Worm (Caenorhabditis elegans) whole organism, L1 larva: ENCODE measurements around the gene F59E12.8.
A peak's percentile ranks its signal among the peaks of the same experiment; 100 is the strongest.

Experiments
- C16A3.4 ChIP-seq: fragments of 150-350 bp; optimal IDR thresholded peaks from 2 replicates; lab custom pipeline; 2014; ENCODE audit warnings: missing biosample characterization, missing genetic modification characterization
- C34B4.2 ChIP-seq: sonication (generic microtip); optimal IDR thresholded peaks from 2 replicates; lab custom pipeline; 2017; ENCODE audit warnings: mild to moderate bottlenecking, missing genetic modification characterization, missing compliant biosample characterization
- F16B12.6 ChIP-seq: fragments of 150-350 bp; optimal IDR thresholded peaks from 2 replicates; lab custom pipeline; 2014; ENCODE audit warnings: missing biosample characterization, missing genetic modification characterization
- Y116A8C.19 ChIP-seq: sonication (generic microtip); optimal IDR thresholded peaks from 2 replicates; lab custom pipeline; 2016; ENCODE audit warnings: missing compliant biosample characterization, missing genetic modification characterization, borderline replicate concordance
- alr-1 ChIP-seq: fragments of 200-800 bp; sonication (Bioruptor generic); optimal IDR thresholded peaks from 2 replicates; lab custom pipeline; 2018; ENCODE audit warnings: borderline replicate concordance, mild to moderate bottlenecking, missing genetic modification characterization, missing compliant biosample characterization
- blmp-1 ChIP-seq: fragments of 150-350 bp; optimal IDR thresholded peaks from 2 replicates; lab custom pipeline; 2014; ENCODE audit warnings: missing biosample characterization, missing genetic modification characterization
- ceh-82 ChIP-seq, 3 experiments: fragments of 150-350 bp in 1 of 3; sonication (generic microtip) in 2 of 3; optimal IDR thresholded peaks; 2 replicates each; lab custom pipeline; 2014 to 2017; ENCODE audit warnings: missing biosample characterization in 3 of 3, missing genetic modification characterization in 3 of 3
- ceh-88 ChIP-seq: fragments of 200-800 bp; sonication (Bioruptor generic); IDR thresholded peaks from 2 replicates; pipeline ENCODE4 v1.3.6; 2022; ENCODE audit warnings: missing genetic modification characterization, missing compliant biosample characterization
- ces-1 ChIP-seq: fragments of 150-350 bp; optimal IDR thresholded peaks from 2 replicates; lab custom pipeline; 2014; ENCODE audit warnings: missing biosample characterization, missing genetic modification reagents, missing genetic modification characterization
- dpl-1 ChIP-seq, 3 experiments: fragments of 150-350 bp in 2 of 3; sonication (generic microtip) in 1 of 3; optimal IDR thresholded peaks; 2 replicates each; lab custom pipeline; 2014 to 2017; ENCODE audit warnings: missing biosample characterization in 3 of 3, missing genetic modification characterization in 3 of 3, missing genetic modification reagents in 3 of 3
- dsc-1 ChIP-seq: sonication (generic microtip); optimal IDR thresholded peaks from 2 replicates; lab custom pipeline; 2016; ENCODE audit warnings: mild to moderate bottlenecking, missing genetic modification characterization, missing compliant biosample characterization
- efl-1 ChIP-seq, 4 experiments: fragments of 150-350 bp; optimal IDR thresholded peaks in 3 of 4; peaks in 1 of 4; 1 replicate in 1 of 4; 2 replicates in 3 of 4; lab custom pipeline; 2014; ENCODE audit warnings: missing biosample characterization in 2 of 4, missing genetic modification characterization in 2 of 4, missing genetic modification reagents in 2 of 4
- efl-3 ChIP-seq: fragments of 200-800 bp; sonication (Bioruptor generic); optimal IDR thresholded peaks from 2 replicates; lab custom pipeline; 2018; ENCODE audit warnings: mild to moderate bottlenecking, missing genetic modification characterization, missing compliant biosample characterization
- egl-27 ChIP-seq, 2 experiments: fragments of 150-350 bp in 1 of 2; sonication (generic microtip); optimal IDR thresholded peaks; 3 replicates each; lab custom pipeline; 2017 to 2018; ENCODE audit warnings: missing biosample characterization in 2 of 2, missing genetic modification characterization in 2 of 2, missing genetic modification reagents in 2 of 2
- elt-2 ChIP-seq: sonication (generic microtip); optimal IDR thresholded peaks from 2 replicates; lab custom pipeline; 2016; ENCODE audit warnings: missing genetic modification characterization, mild to moderate bottlenecking, inconsistent platforms, missing compliant biosample characterization, missing genetic modification reagents
- fkh-10 ChIP-seq: sonication (generic microtip); optimal IDR thresholded peaks from 2 replicates; lab custom pipeline; 2017; ENCODE audit warnings: missing biosample characterization, missing genetic modification reagents, missing genetic modification characterization
- fkh-8 ChIP-seq: sonication (generic microtip); optimal IDR thresholded peaks from 2 replicates; lab custom pipeline; 2016; ENCODE audit warnings: mild to moderate bottlenecking, missing genetic modification characterization, missing compliant biosample characterization
- grh-1 ChIP-seq: fragments of 200-800 bp; sonication (Bioruptor generic); IDR thresholded peaks from 2 replicates; pipeline ENCODE4 v1.3.6; 2022; ENCODE audit warnings: missing genetic modification reagents, missing genetic modification characterization, missing compliant biosample characterization
- hlh-17 ChIP-seq: fragments of 200-800 bp; sonication (Bioruptor generic); optimal IDR thresholded peaks from 2 replicates; lab custom pipeline; 2018; ENCODE audit warnings: missing genetic modification characterization, mild to moderate bottlenecking, missing compliant biosample characterization, moderate library complexity, borderline replicate concordance
- hpl-2 ChIP-seq: fragments of 150-350 bp; optimal IDR thresholded peaks from 2 replicates; lab custom pipeline; 2014; ENCODE audit warnings: missing biosample characterization, missing genetic modification reagents, missing genetic modification characterization
- irx-1 ChIP-seq: sonication (generic microtip); optimal IDR thresholded peaks from 2 replicates; lab custom pipeline; 2016; ENCODE audit warnings: missing genetic modification characterization, missing compliant biosample characterization
- jun-1 ChIP-seq: fragments of 150-350 bp; optimal IDR thresholded peaks from 2 replicates; lab custom pipeline; 2014; ENCODE audit warnings: missing biosample characterization, missing genetic modification reagents, missing genetic modification characterization
- lin-13 ChIP-seq: fragments of 150-350 bp; optimal IDR thresholded peaks from 2 replicates; lab custom pipeline; 2014; ENCODE audit warnings: missing biosample characterization, missing genetic modification reagents, missing genetic modification characterization
- lin-35 ChIP-seq, 2 experiments: fragments of 150-350 bp; optimal IDR thresholded peaks; 2 replicates each; lab custom pipeline; 2014; ENCODE audit warnings: missing biosample characterization in 2 of 2, missing genetic modification characterization in 2 of 2, missing genetic modification reagents in 2 of 2
- lin-39 ChIP-seq: fragments of 150-350 bp; optimal IDR thresholded peaks from 2 replicates; lab custom pipeline; 2014; ENCODE audit warnings: missing biosample characterization, missing genetic modification reagents, missing genetic modification characterization
- lsy-2 ChIP-seq, 2 experiments: fragments of 150-350 bp; optimal IDR thresholded peaks; 2 replicates each; lab custom pipeline; 2014; ENCODE audit warnings: missing biosample characterization in 2 of 2, missing genetic modification characterization in 2 of 2
- mab-9 ChIP-seq: fragments of 200-800 bp; sonication (Bioruptor generic); IDR thresholded peaks from 2 replicates; pipeline ENCODE4 v1.3.6; 2022; ENCODE audit warnings: missing genetic modification reagents, missing genetic modification characterization, missing compliant biosample characterization
- mef-2 ChIP-seq: fragments of 150-350 bp; optimal IDR thresholded peaks from 2 replicates; lab custom pipeline; 2014; ENCODE audit warnings: missing biosample characterization, missing genetic modification characterization
- nhr-11 ChIP-seq: fragments of 150-350 bp; optimal IDR thresholded peaks from 2 replicates; lab custom pipeline; 2014; ENCODE audit warnings: missing biosample characterization, missing genetic modification characterization
- nhr-20 ChIP-seq: sonication (generic microtip); optimal IDR thresholded peaks from 2 replicates; lab custom pipeline; 2016; ENCODE audit warnings: mild to moderate bottlenecking, missing genetic modification characterization, missing compliant biosample characterization
- nhr-71 ChIP-seq: sonication (generic microtip); optimal IDR thresholded peaks from 2 replicates; lab custom pipeline; 2016; ENCODE audit warnings: mild to moderate bottlenecking, missing genetic modification characterization, moderate library complexity, missing compliant biosample characterization
- nhr-77 ChIP-seq: fragments of 150-350 bp; optimal IDR thresholded peaks from 2 replicates; lab custom pipeline; 2014; ENCODE audit warnings: missing biosample characterization, missing genetic modification characterization
- nhr-85 ChIP-seq: sonication (generic microtip); peaks from one replicate; lab custom pipeline; 2016; ENCODE audit warnings: missing genetic modification characterization, inconsistent platforms, missing compliant biosample characterization
- nhr-90 ChIP-seq: sonication (generic microtip); optimal IDR thresholded peaks from 2 replicates; lab custom pipeline; 2016; ENCODE audit warnings: mild to moderate bottlenecking, missing genetic modification characterization, missing compliant biosample characterization; ENCODE audit not compliant: poor library complexity
- pag-3 ChIP-seq: sonication (generic microtip); optimal IDR thresholded peaks from 2 replicates; lab custom pipeline; 2017; ENCODE audit warnings: missing genetic modification characterization, mild to moderate bottlenecking, missing compliant biosample characterization, antibody characterized with exemption, borderline replicate concordance; ENCODE audit not compliant: insufficient read depth
- pax-3 ChIP-seq: fragments of 200-800 bp; sonication (Bioruptor generic); optimal IDR thresholded peaks from 2 replicates; lab custom pipeline; 2018; ENCODE audit warnings: mild to moderate bottlenecking, missing genetic modification characterization, moderate library complexity, missing compliant biosample characterization
- snpc-4 ChIP-seq: fragments of 150-350 bp; optimal IDR thresholded peaks from 2 replicates; lab custom pipeline; 2014; ENCODE audit warnings: missing biosample characterization, missing genetic modification characterization
- snu-23 ChIP-seq: sonication (generic microtip); optimal IDR thresholded peaks from 2 replicates; lab custom pipeline; 2016; ENCODE audit warnings: missing genetic modification characterization, missing compliant biosample characterization
- sup-37 ChIP-seq: fragments of 200-800 bp; sonication (Bioruptor generic); optimal IDR thresholded peaks from 2 replicates; lab custom pipeline; 2018; ENCODE audit warnings: mild to moderate bottlenecking, missing genetic modification characterization, missing compliant biosample characterization
- swsn-7 ChIP-seq: sonication (generic microtip); optimal IDR thresholded peaks from 2 replicates; lab custom pipeline; 2016; ENCODE audit warnings: missing genetic modification characterization, missing compliant biosample characterization
- tbx-2 ChIP-seq: sonication (generic microtip); optimal IDR thresholded peaks from 2 replicates; lab custom pipeline; 2016; ENCODE audit warnings: missing genetic modification characterization, missing compliant biosample characterization
- tlp-1 ChIP-seq: fragments of 150-350 bp; optimal IDR thresholded peaks from 2 replicates; lab custom pipeline; 2014; ENCODE audit warnings: missing biosample characterization, missing genetic modification characterization
- unc-130 ChIP-seq: fragments of 150-350 bp; optimal IDR thresholded peaks from 2 replicates; lab custom pipeline; 2017; ENCODE audit warnings: missing biosample characterization, missing genetic modification characterization, inconsistent platforms
- unc-30 ChIP-seq: sonication (generic microtip); optimal IDR thresholded peaks from 2 replicates; lab custom pipeline; 2017; ENCODE audit warnings: missing biosample characterization, missing genetic modification characterization
- unc-62 ChIP-seq: fragments of 150-350 bp; optimal IDR thresholded peaks from 2 replicates; lab custom pipeline; 2014; ENCODE audit warnings: missing biosample characterization, missing genetic modification reagents, missing genetic modification characterization
- unc-86 ChIP-seq: sonication (generic microtip); optimal IDR thresholded peaks from 2 replicates; lab custom pipeline; 2016; ENCODE audit warnings: missing genetic modification characterization, missing compliant biosample characterization
- xbp-1 ChIP-seq: sonication (generic microtip); optimal IDR thresholded peaks from 2 replicates; lab custom pipeline; 2016; ENCODE audit warnings: missing genetic modification characterization, missing compliant biosample characterization
- ztf-11 ChIP-seq, 2 experiments: sonication (generic microtip); optimal IDR thresholded peaks; 2 replicates each; lab custom pipeline; 2016 to 2017; ENCODE audit warnings: missing genetic modification characterization in 2 of 2, missing biosample characterization in 1 of 2, missing compliant biosample characterization in 1 of 2

Gene F59E12.8

ce11 chrII:5605538-5605945 is 31.2 kb downstream of the F59E12.8 start (continued):
- TF ChIP-seq ztf-11 (tag; optimal IDR thresholded peaks at IDR 0.05; lab: Kevin White, UChicago) (no peak), ceh-82 (tag; optimal IDR thresholded peaks at IDR 0.05; lab: Kevin White, UChicago) (peak in 2 of 3 experiments; percentile 1 to 4), dpl-1 (GFP tag; optimal IDR thresholded peaks at IDR 0.05; lab: Kevin White, UChicago) (peak in 2 of 3 experiments; percentile 5 to 30), ceh-88 (GFP tag; lab: Robert Waterston, UW) (no peak), hlh-17 (GFP tag; lab: Kevin White, UChicago) (no peak), C34B4.2 (no peak), grh-1 (GFP tag; lab: Robert Waterston, UW) (peak; percentile 82), fkh-10 (GFP tag; lab: Kevin White, UChicago) (no peak), mab-9 (GFP tag; lab: Robert Waterston, UW) (no peak), unc-30 (no peak), xbp-1 (tag; lab: Kevin White, UChicago) (peak; percentile 13), nhr-20 (tag; lab: Kevin White, UChicago) (peak; percentile 93), nhr-90 (tag; lab: Kevin White, UChicago) (peak; percentile 72), nhr-11 (tag; lab: Kevin White, UChicago) (no peak), dsc-1 (tag; lab: Kevin White, UChicago) (no peak), Y116A8C.19 (tag; lab: Kevin White, UChicago) (no peak), efl-1 (optimal IDR thresholded peaks at IDR 0.05; lab: Kevin White, UChicago) (peak; percentile 11 to 38), efl-1 (GFP tag; optimal IDR thresholded peaks at IDR 0.05 in 1 of 2; lab: Kevin White, UChicago) (no peak), snu-23 (peak; percentile 89), pax-3 (tag; lab: Kevin White, UChicago) (no peak), snpc-4 (tag; lab: Kevin White, UChicago) (peak; percentile 3), ces-1 (no peak), unc-62 (GFP tag; lab: Kevin White, UChicago) (no peak), lsy-2 (tag; optimal IDR thresholded peaks at IDR 0.05; lab: Kevin White, UChicago) (peak; percentile 31 to 72), nhr-85 (tag; lab: Kevin White, UChicago) (peak; percentile 100), lin-35 (GFP tag; optimal IDR thresholded peaks at IDR 0.05; lab: Kevin White, UChicago) (peak in 1 of 2 experiments; percentile 66), efl-3 (GFP tag; lab: Kevin White, UChicago) (no peak), elt-2 (peak; percentile 88), fkh-8 (tag; lab: Kevin White, UChicago) (no peak), lin-13 (GFP tag; lab: Kevin White, UChicago) (peak; percentile 3), blmp-1 (tag; lab: Kevin White, UChicago) (peak; percentile 93), lin-39 (tag; lab: Kevin White, UChicago) (no peak), irx-1 (peak; percentile 56), nhr-77 (tag; lab: Kevin White, UChicago) (no peak), egl-27 (tag; optimal IDR thresholded peaks at IDR 0.05; lab: Kevin White, UChicago) (peak in 1 of 2 experiments; percentile 66)

- no peak for TF ChIP-seq mef-2
- peak; percentile 19 for TF ChIP-seq nhr-20 (tag; lab: Kevin White, UChicago)
- TF ChIP-seq efl-1 (optimal IDR thresholded peaks at IDR 0.05; lab: Kevin White, UChicago): no peak
- TF ChIP-seq efl-1 (GFP tag; optimal IDR thresholded peaks at IDR 0.05 in 1 of 2; lab: Kevin White, UChicago): peak in 1 of 2 experiments; percentile 68
- no peak for TF ChIP-seq ceh-82 (tag; optimal IDR thresholded peaks at IDR 0.05; lab: Kevin White, UChicago)
- TF ChIP-seq jun-1 (tag; lab: Kevin White, UChicago): no peak
- peak; percentile 61 for TF ChIP-seq nhr-85 (tag; lab: Kevin White, UChicago)
Observed at ce11 chrII:5604441-5604840, 32.3 kb downstream of the F59E12.8 start.

ce11 chrII:5603194-5603593 is 33.5 kb downstream of the F59E12.8 start, which contains the start of gene C17G10.6:
Gene C17G10.6, minus strand, starts transcription at chrII:5603294.
- TF ChIP-seq dpl-1 (GFP tag; optimal IDR thresholded peaks at IDR 0.05; lab: Kevin White, UChicago) (no peak), nhr-71 (tag; lab: Kevin White, UChicago) (no peak), alr-1 (tag; lab: Kevin White, UChicago) (no peak), lsy-2 (tag; optimal IDR thresholded peaks at IDR 0.05; lab: Kevin White, UChicago) (no peak), hpl-2 (GFP tag; lab: Kevin White, UChicago) (no peak), swsn-7 (tag; lab: Kevin White, UChicago) (no peak), tlp-1 (tag; lab: Kevin White, UChicago) (no peak), C16A3.4 (tag; lab: Kevin White, UChicago) (no peak), sup-37 (GFP tag; lab: Kevin White, UChicago) (no peak), irx-1 (no peak), efl-3 (GFP tag; lab: Kevin White, UChicago) (no peak), tbx-2 (tag; lab: Kevin White, UChicago) (no peak), pag-3 (tag; lab: Kevin White, UChicago) (no peak), lin-39 (tag; lab: Kevin White, UChicago) (no peak), efl-1 (optimal IDR thresholded peaks at IDR 0.05; lab: Kevin White, UChicago) (no peak), efl-1 (GFP tag; optimal IDR thresholded peaks at IDR 0.05 in 1 of 2; lab: Kevin White, UChicago) (no peak), unc-130 (tag; lab: Kevin White, UChicago) (no peak), unc-86 (tag; lab: Kevin White, UChicago) (no peak), F16B12.6 (no peak)
